Worm (Caenorhabditis elegans): ENCODE measurements around the gene his-1.

DNA sequence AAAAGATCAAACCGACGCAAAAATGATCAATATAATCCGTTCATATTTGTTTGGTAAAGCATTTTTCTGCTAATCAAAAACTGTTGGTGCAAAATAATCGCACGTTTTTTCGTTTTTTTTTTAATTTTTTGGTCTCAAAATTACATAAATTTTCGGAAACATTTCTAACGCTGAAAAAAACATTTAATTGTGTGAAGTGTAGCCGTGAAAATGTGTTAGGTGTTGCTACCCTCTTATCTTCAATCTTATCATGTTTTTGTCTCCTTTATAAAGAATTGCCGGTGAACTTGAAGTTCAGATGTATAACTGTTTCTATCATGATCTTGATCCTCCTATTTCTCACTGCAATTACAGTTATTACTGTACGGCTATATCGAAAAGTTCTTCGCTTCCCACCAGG, 26.6 kb downstream of the his-1 start, which contains the start of gene cyp-35D1:
- no peak for TF ChIP-seq unc-62 (GFP tag; optimal IDR thresholded peaks at IDR 0.05)
- no peak for TF ChIP-seq cebp-2 (GFP tag; IDR thresholded peaks at IDR 0.05)
- TF ChIP-seq Y53G8AR.9 (GFP tag; conservative IDR thresholded peaks at IDR 0.05), result no peak
- TF ChIP-seq F10E7.11 (tag; optimal IDR thresholded peaks at IDR 0.05), result no peak
- no peak for TF ChIP-seq ama-1 (optimal IDR thresholded peaks at IDR 0.05)
- no peak for TF ChIP-seq ama-1 (GFP tag; optimal IDR thresholded peaks at IDR 0.05)
- no peak for TF ChIP-seq ztf-28 (GFP tag; IDR thresholded peaks at IDR 0.05)
- no peak for TF ChIP-seq ztf-3 (GFP tag; optimal IDR thresholded peaks at IDR 0.05)
- no peak for TF ChIP-seq sptf-2 (GFP tag; optimal IDR thresholded peaks at IDR 0.05)

Measured in whole organism, young adult.